Worm (Caenorhabditis elegans) whole organism, L2 larva: ENCODE data around the gene F22E12.3.

Experiments
- R02D3.7 ChIP-seq: fragments of 150-350 bp; optimal IDR thresholded peaks from 2 replicates; lab custom pipeline; 2014; ENCODE audit warnings: missing biosample characterization, missing genetic modification characterization
- alr-1 ChIP-seq: fragments of 150-350 bp; optimal IDR thresholded peaks from 2 replicates; lab custom pipeline; 2014; ENCODE audit warnings: missing biosample characterization, missing genetic modification characterization
- ama-1 ChIP-seq: fragments of 150-350 bp; optimal IDR thresholded peaks from 2 replicates; lab custom pipeline; 2018; ENCODE audit warnings: inconsistent platforms
- blmp-1 ChIP-seq: sonication (generic microtip); optimal IDR thresholded peaks from 2 replicates; lab custom pipeline; 2017; ENCODE audit warnings: missing genetic modification characterization, mild to moderate bottlenecking, missing compliant biosample characterization, antibody characterized with exemption, moderate library complexity; ENCODE audit not compliant: insufficient read depth
- ceh-16 ChIP-seq: fragments of 150-350 bp; optimal IDR thresholded peaks from 2 replicates; lab custom pipeline; 2014; ENCODE audit warnings: missing biosample characterization, missing genetic modification characterization
- egl-27 ChIP-seq: sonication (generic microtip); optimal IDR thresholded peaks from 3 replicates; lab custom pipeline; 2017; ENCODE audit warnings: missing biosample characterization, missing genetic modification reagents, missing genetic modification characterization
- elt-1 ChIP-seq: fragments of 150-350 bp; optimal IDR thresholded peaks from 2 replicates; lab custom pipeline; 2014; ENCODE audit warnings: missing biosample characterization, missing genetic modification characterization
- elt-3 ChIP-seq: sonication (generic microtip); optimal IDR thresholded peaks from 2 replicates; lab custom pipeline; 2017; ENCODE audit warnings: missing biosample characterization, missing genetic modification characterization
- lin-11 ChIP-seq: fragments of 150-350 bp; sonication (generic microtip); optimal IDR thresholded peaks from 2 replicates; lab custom pipeline; 2014; ENCODE audit warnings: missing biosample characterization, missing genetic modification characterization, inconsistent platforms, mixed read lengths
- lin-13 ChIP-seq: fragments of 150-350 bp; optimal IDR thresholded peaks from 2 replicates; lab custom pipeline; 2014; ENCODE audit warnings: missing biosample characterization, missing genetic modification reagents, missing genetic modification characterization
- lin-39 ChIP-seq: fragments of 150-350 bp; optimal IDR thresholded peaks from 2 replicates; lab custom pipeline; 2014; ENCODE audit warnings: missing biosample characterization, missing genetic modification reagents, missing genetic modification characterization
- mdl-1 ChIP-seq, 2 experiments: fragments of 150-350 bp in 1 of 2; sonication (generic microtip) in 1 of 2; optimal IDR thresholded peaks; 2 replicates each; lab custom pipeline; 2017; ENCODE audit warnings: missing biosample characterization in 2 of 2, missing genetic modification characterization in 2 of 2
- nhr-10 ChIP-seq: sonication (generic microtip); optimal IDR thresholded peaks from 2 replicates; lab custom pipeline; 2017; ENCODE audit warnings: missing biosample characterization, missing genetic modification characterization
- nhr-11 ChIP-seq: fragments of 150-350 bp; optimal IDR thresholded peaks from 2 replicates; lab custom pipeline; 2014; ENCODE audit warnings: missing biosample characterization, missing genetic modification characterization
- nhr-21 ChIP-seq: fragments of 150-350 bp; optimal IDR thresholded peaks from 2 replicates; lab custom pipeline; 2014; ENCODE audit warnings: missing biosample characterization, missing genetic modification characterization
- nhr-23 ChIP-seq: fragments of 150-350 bp; optimal IDR thresholded peaks from 2 replicates; lab custom pipeline; 2014; ENCODE audit warnings: missing biosample characterization, missing genetic modification reagents, missing genetic modification characterization
- nhr-25 ChIP-seq: fragments of 150-350 bp; sonication (generic microtip); optimal IDR thresholded peaks from 3 replicates; lab custom pipeline; 2014; ENCODE audit warnings: missing biosample characterization, missing genetic modification characterization
- nhr-6 ChIP-seq: fragments of 150-350 bp; optimal IDR thresholded peaks from 2 replicates; lab custom pipeline; 2014; ENCODE audit warnings: missing biosample characterization, missing genetic modification characterization
- nhr-77 ChIP-seq: fragments of 150-350 bp; optimal IDR thresholded peaks from 2 replicates; lab custom pipeline; 2014; ENCODE audit warnings: missing biosample characterization, missing genetic modification characterization
- peb-1 ChIP-seq: fragments of 150-350 bp; optimal IDR thresholded peaks from 2 replicates; lab custom pipeline; 2014; ENCODE audit warnings: missing biosample characterization, missing genetic modification characterization
- sem-4 ChIP-seq: fragments of 150-350 bp; optimal IDR thresholded peaks from 2 replicates; lab custom pipeline; 2014; ENCODE audit warnings: missing biosample characterization, missing genetic modification reagents, missing genetic modification characterization
- skn-1 ChIP-seq: sonication (generic microtip); optimal IDR thresholded peaks from 2 replicates; lab custom pipeline; 2017; ENCODE audit warnings: missing biosample characterization, missing genetic modification characterization
- unc-55 ChIP-seq: fragments of 150-350 bp; sonication (generic microtip); optimal IDR thresholded peaks from 3 replicates; lab custom pipeline; 2014; ENCODE audit warnings: missing biosample characterization, missing genetic modification reagents, missing genetic modification characterization
- zag-1 ChIP-seq: fragments of 150-350 bp; optimal IDR thresholded peaks from 2 replicates; lab custom pipeline; 2014; ENCODE audit warnings: missing biosample characterization, missing genetic modification characterization
- ztf-11 ChIP-seq: sonication (generic microtip); optimal IDR thresholded peaks from 2 replicates; lab custom pipeline; 2017; ENCODE audit warnings: missing biosample characterization, missing genetic modification characterization
- ztf-4 ChIP-seq: fragments of 150-350 bp; optimal IDR thresholded peaks from 2 replicates; lab custom pipeline; 2014; ENCODE audit warnings: missing biosample characterization, missing genetic modification characterization

F22E12.3 gene

ce11 chrV:10421802-10422201, 41.4 kb downstream of the F22E12.3 start, which contains the start of gene col-13:
TSS of gene col-13 (minus strand) at chrV:10421902.
- TF ChIP-seq ama-1 (lab: Kevin White, UChicago) (no peak), blmp-1 (no peak), alr-1 (tag; lab: Kevin White, UChicago) (no peak), mdl-1 (tag; optimal IDR thresholded peaks at IDR 0.05; lab: Kevin White, UChicago) (no peak), egl-27 (tag; lab: Kevin White, UChicago) (no peak), sem-4 (tag; lab: Kevin White, UChicago) (no peak), nhr-6 (no peak), nhr-11 (tag; lab: Kevin White, UChicago) (no peak), nhr-77 (tag; lab: Kevin White, UChicago) (no peak), nhr-23 (no peak)

- no peak for TF ChIP-seq zag-1 (tag; lab: Kevin White, UChicago)
- TF ChIP-seq lin-13 = no peak
- no peak for TF ChIP-seq ztf-11 (tag; lab: Kevin White, UChicago)
- no peak for TF ChIP-seq unc-55 (GFP tag; lab: Kevin White, UChicago)
- no peak for TF ChIP-seq nhr-11 (tag; lab: Kevin White, UChicago)
- TF ChIP-seq, all 48 proteins: peak for 0
Observed at ce11 chrV:10418961-10419360, 44.2 kb downstream of the F22E12.3 start, which contains the start of gene F15H10.5. TSS of gene F15H10.5 (minus strand) at chrV:10419061.

DNA sequence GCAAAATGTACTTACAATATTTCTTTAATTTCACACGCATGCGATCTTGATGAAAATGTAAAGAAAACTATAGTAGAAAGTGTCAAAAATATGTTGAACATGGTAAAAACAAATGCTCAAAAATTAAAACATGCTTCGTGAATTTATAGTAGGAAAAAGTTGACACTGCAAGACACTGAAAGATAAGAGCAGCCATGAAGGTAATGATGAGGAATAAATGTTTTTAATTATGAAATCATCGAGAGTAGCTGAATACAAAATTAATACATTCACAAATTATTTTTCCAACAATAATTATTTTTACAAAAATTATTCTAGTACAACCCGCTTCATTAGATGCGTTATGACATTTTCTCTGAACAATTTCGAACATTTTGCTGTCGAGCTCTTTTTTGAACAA, 46.3 kb downstream of the F22E12.3 start, which contains the start of gene F15H10.10:
Gene F15H10.10, minus strand, starts transcription at position 101 of the 400 bp plus-strand sequence.
- TF ChIP-seq egl-27 (tag; lab: Kevin White, UChicago) (no peak), R02D3.7 (tag; lab: Kevin White, UChicago) (no peak)

- TF ChIP-seq lin-11 (no peak), lin-39 (tag; lab: Kevin White, UChicago) (no peak), nhr-25 (tag; lab: Kevin White, UChicago) (no peak), skn-1 (no peak), nhr-10 (no peak), elt-3 (tag; lab: Kevin White, UChicago) (no peak), ceh-16 (tag; lab: Kevin White, UChicago) (no peak), peb-1 (no peak), elt-1 (tag; lab: Kevin White, UChicago) (no peak), ama-1 (lab: Kevin White, UChicago) (no peak), alr-1 (tag; lab: Kevin White, UChicago) (no peak)
Observed at ce11 chrV:10414610-10415009, 48.6 kb downstream of the F22E12.3 start, which contains the start of gene F15H10.9. TSS of gene F15H10.9 (minus strand) at chrV:10414710.

DNA sequence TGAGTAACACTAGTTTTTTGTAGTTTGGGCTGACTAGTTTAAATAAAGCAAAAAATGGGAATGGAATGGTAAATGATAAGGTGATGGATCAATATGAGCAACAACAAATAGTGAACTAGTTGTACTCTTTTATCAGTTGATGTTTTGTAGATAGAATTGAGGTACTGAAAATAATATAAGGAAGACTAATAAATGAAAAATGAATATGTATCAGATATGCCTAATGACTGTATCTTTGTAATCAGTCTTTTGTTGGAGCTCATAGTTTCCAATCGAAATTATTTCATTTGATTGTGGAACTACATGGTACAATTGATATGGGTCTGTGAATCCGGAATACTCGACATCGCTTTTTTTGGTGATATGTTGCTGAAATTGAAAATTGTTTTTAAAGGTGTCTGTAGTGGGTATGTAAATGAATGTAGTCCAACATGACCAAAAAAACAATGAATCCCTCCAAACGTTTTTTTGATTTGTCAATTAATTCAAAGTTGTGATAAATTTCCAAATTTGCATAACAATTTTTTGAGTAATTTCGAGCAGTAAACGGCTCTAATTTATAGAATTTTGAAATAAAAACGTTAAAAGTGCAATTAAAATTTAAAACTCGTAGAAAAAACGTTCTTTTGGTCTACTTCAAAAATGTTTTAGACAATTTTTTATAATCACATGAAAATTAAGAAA, 53.0 kb downstream of the F22E12.3 start, which contains the start of gene F15H10.12:
Gene F15H10.12, minus strand, starts transcription at position 51 of the 684 bp plus-strand sequence.
- TF ChIP-seq nhr-10 (no peak), ztf-4 (tag; lab: Kevin White, UChicago) (no peak), lin-13 (no peak), ceh-16 (tag; lab: Kevin White, UChicago) (no peak), R02D3.7 (tag; lab: Kevin White, UChicago) (no peak), nhr-21 (tag; lab: Kevin White, UChicago) (no peak)
